Worm (Caenorhabditis elegans): Measurements from ENCODE around the gene sre-47.

ce11 chrII:13982247-13982646, 2.2 kb downstream of the sre-47 start:
- TF ChIP-seq F52B5.7 (tag; optimal IDR thresholded peaks at IDR 0.05) (no peak), nfya-1 (tag; optimal IDR thresholded peaks at IDR 0.05; ENCODE audit: borderline replicate concordance, insufficient read depth) (no peak), dox-1 (GFP tag; IDR thresholded peaks at IDR 0.05) (no peak), unc-130 (GFP tag; optimal IDR thresholded peaks at IDR 0.05) (no peak), unc-62 (GFP tag; optimal IDR thresholded peaks at IDR 0.05) (no peak), ets-4 (GFP tag; optimal IDR thresholded peaks at IDR 0.05) (no peak), ztf-18 (tag; optimal IDR thresholded peaks at IDR 0.05) (no peak), Y95B8A.8 (GFP tag; IDR thresholded peaks at IDR 0.05) (no peak), egrh-3 (GFP tag; IDR thresholded peaks at IDR 0.05) (peak; percentile 79), rec-8 (tag; optimal IDR thresholded peaks at IDR 0.05) (no peak)
